Fruit fly (Drosophila melanogaster): ENCODE data around the gene CG10492.

dm6 chr2L:19106235-19106634 lies 52.4 kb downstream of the CG10492 start:
- TF ChIP-seq EcR (GFP tag; optimal IDR thresholded peaks at IDR 0.05), result no peak
- no peak for TF ChIP-seq usp (GFP tag; optimal IDR thresholded peaks at IDR 0.05)
- TF ChIP-seq CG8478 (optimal IDR thresholded peaks at IDR 0.05), result no peak
